Worm (Caenorhabditis elegans) whole organism, L4 larva: Measurements from ENCODE around the gene F47B8.3.

Experiments
- D1046.2 ChIP-seq: fragments of 200-800 bp; sonication (Bioruptor generic); IDR thresholded peaks from 2 replicates; pipeline ENCODE4 v1.3.6; 2022; ENCODE audit warnings: missing genetic modification characterization, missing compliant biosample characterization
- F10B5.3 ChIP-seq: sonication (generic microtip); optimal IDR thresholded peaks from 2 replicates; lab custom pipeline; 2016; ENCODE audit warnings: mild to moderate bottlenecking, missing genetic modification characterization, missing compliant biosample characterization
- F26F4.8 ChIP-seq: fragments of 200-800 bp; sonication (Bioruptor generic); conservative IDR thresholded peaks from 2 replicates; pipeline ENCODE4 v1.3.6; 2022; ENCODE audit warnings: missing genetic modification characterization, missing compliant biosample characterization
- T20F7.1 ChIP-seq: fragments of 200-800 bp; sonication (Bioruptor generic); optimal IDR thresholded peaks from 2 replicates; lab custom pipeline; 2018; ENCODE audit warnings: mild to moderate bottlenecking, missing genetic modification characterization, missing compliant biosample characterization
- T26A8.4 ChIP-seq: fragments of 200-800 bp; sonication (Bioruptor generic); IDR thresholded peaks from 2 replicates; pipeline ENCODE4 v1.3.6; 2022; ENCODE audit warnings: missing genetic modification characterization, missing compliant biosample characterization
- ZK337.2 ChIP-seq: fragments of 200-800 bp; sonication (Bioruptor generic); IDR thresholded peaks from 2 replicates; pipeline ENCODE4 v1.3.6; 2022; ENCODE audit warnings: missing genetic modification reagents, missing genetic modification characterization, missing compliant biosample characterization
- aly-2 ChIP-seq: sonication (generic microtip); optimal IDR thresholded peaks from 2 replicates; lab custom pipeline; 2018; ENCODE audit warnings: missing biosample characterization, missing genetic modification characterization
- ama-1 ChIP-seq: fragments of 150-350 bp; optimal IDR thresholded peaks from 2 replicates; lab custom pipeline; 2014; ENCODE audit warnings: inconsistent platforms, mixed read lengths
- arid-1 ChIP-seq: fragments of 200-800 bp; sonication (Bioruptor generic); conservative IDR thresholded peaks from 2 replicates; pipeline ENCODE4 v1.3.6; 2022; ENCODE audit warnings: missing genetic modification reagents, missing genetic modification characterization, missing compliant biosample characterization
- ceh-20 ChIP-seq: fragments of 200-800 bp; sonication (Bioruptor generic); IDR thresholded peaks from 2 replicates; pipeline ENCODE4 v1.3.6; 2022; ENCODE audit warnings: missing genetic modification reagents, missing genetic modification characterization, missing compliant biosample characterization
- ces-1 ChIP-seq: fragments of 150-350 bp; sonication (generic microtip); optimal IDR thresholded peaks from 4 replicates; lab custom pipeline; 2014; ENCODE audit warnings: missing biosample characterization, missing genetic modification reagents, missing genetic modification characterization
- ctbp-1 ChIP-seq: fragments of 200-800 bp; sonication (Bioruptor generic); IDR thresholded peaks from 2 replicates; pipeline ENCODE4 v1.3.6; 2022; ENCODE audit warnings: missing genetic modification reagents, missing genetic modification characterization, missing compliant biosample characterization
- daf-12 ChIP-seq: fragments of 150-350 bp; optimal IDR thresholded peaks from 2 replicates; lab custom pipeline; 2014; ENCODE audit warnings: missing biosample characterization, missing genetic modification reagents, missing genetic modification characterization
- daf-19 ChIP-seq: fragments of 200-800 bp; sonication (Bioruptor generic); conservative IDR thresholded peaks from 2 replicates; pipeline ENCODE4 v1.3.6; 2022; ENCODE audit warnings: missing genetic modification characterization, missing compliant biosample characterization
- daf-8 ChIP-seq: fragments of 200-800 bp; sonication (Bioruptor generic); IDR thresholded peaks from 2 replicates; pipeline ENCODE4 v1.3.6; 2022; ENCODE audit warnings: missing genetic modification characterization, missing compliant biosample characterization
- dmd-6 ChIP-seq: fragments of 200-800 bp; sonication (Bioruptor generic); IDR thresholded peaks from 2 replicates; pipeline ENCODE4 v1.3.6; 2022; ENCODE audit warnings: missing genetic modification reagents, missing genetic modification characterization, missing compliant biosample characterization
- dmd-9 ChIP-seq: fragments of 200-800 bp; sonication (Bioruptor generic); IDR thresholded peaks from 2 replicates; pipeline ENCODE4 v1.3.6; 2022; ENCODE audit warnings: missing genetic modification reagents, missing genetic modification characterization, missing compliant biosample characterization
- duxl-1 ChIP-seq: sonication (generic microtip); optimal IDR thresholded peaks from 2 replicates; lab custom pipeline; 2016; ENCODE audit warnings: mild to moderate bottlenecking, missing genetic modification characterization, moderate library complexity, missing compliant biosample characterization; ENCODE audit not compliant: poor library complexity
- dve-1 ChIP-seq: sonication (generic microtip); optimal IDR thresholded peaks from 2 replicates; lab custom pipeline; 2017; ENCODE audit warnings: antibody characterized with exemption, mild to moderate bottlenecking, missing genetic modification characterization, missing compliant biosample characterization; ENCODE audit not compliant: insufficient read depth
- egl-43 ChIP-seq: fragments of 200-800 bp; sonication (Bioruptor generic); IDR thresholded peaks from 2 replicates; pipeline ENCODE4 v1.3.6; 2022; ENCODE audit warnings: missing genetic modification reagents, missing genetic modification characterization, missing compliant biosample characterization
- gei-8 ChIP-seq: fragments of 200-800 bp; sonication (Bioruptor generic); optimal IDR thresholded peaks from 2 replicates; lab custom pipeline; 2018; ENCODE audit warnings: mild to moderate bottlenecking, missing genetic modification characterization, missing compliant biosample characterization
- hif-1 ChIP-seq, 2 experiments: sonication (generic microtip); optimal IDR thresholded peaks; 2 replicates each; lab custom pipeline; 2016 to 2017; ENCODE audit warnings: missing compliant biosample characterization in 2 of 2, missing genetic modification characterization in 2 of 2, missing genetic modification reagents in 2 of 2, missing genotype in 2 of 2, mild to moderate bottlenecking in 1 of 2
- lin-13 ChIP-seq: fragments of 150-350 bp; optimal IDR thresholded peaks from 2 replicates; lab custom pipeline; 2014; ENCODE audit warnings: missing biosample characterization, missing genetic modification reagents, missing genetic modification characterization
- lin-29 ChIP-seq: fragments of 200-800 bp; sonication (Bioruptor generic); IDR thresholded peaks from 2 replicates; pipeline ENCODE4 v1.3.6; 2022; ENCODE audit warnings: missing genetic modification reagents, missing genetic modification characterization, missing compliant biosample characterization
- lin-38 ChIP-seq: fragments of 200-800 bp; sonication (Bioruptor generic); IDR thresholded peaks from 2 replicates; pipeline ENCODE4 v1.3.6; 2022; ENCODE audit warnings: missing genetic modification reagents, missing genetic modification characterization, missing compliant biosample characterization
- nhr-102 ChIP-seq: sonication (generic microtip); optimal IDR thresholded peaks from 2 replicates; lab custom pipeline; 2016; ENCODE audit warnings: mild to moderate bottlenecking, missing genetic modification characterization, moderate library complexity, missing compliant biosample characterization
- nhr-11 ChIP-seq: fragments of 150-350 bp; optimal IDR thresholded peaks from 2 replicates; lab custom pipeline; 2014; ENCODE audit warnings: missing biosample characterization, missing genetic modification characterization
- nhr-41 ChIP-seq: fragments of 200-800 bp; sonication (Bioruptor generic); IDR thresholded peaks from 2 replicates; pipeline ENCODE4 v1.3.6; 2022; ENCODE audit warnings: missing genetic modification reagents, missing genetic modification characterization, missing compliant biosample characterization
- nhr-42 ChIP-seq: fragments of 200-800 bp; sonication (Bioruptor generic); IDR thresholded peaks from 2 replicates; pipeline ENCODE4 v1.3.6; 2022; ENCODE audit warnings: missing genetic modification characterization, missing compliant biosample characterization
- nhr-6 ChIP-seq: fragments of 150-350 bp; optimal IDR thresholded peaks from 2 replicates; lab custom pipeline; 2014; ENCODE audit warnings: missing biosample characterization, missing genetic modification characterization
- nhr-77 ChIP-seq: fragments of 150-350 bp; optimal IDR thresholded peaks from 2 replicates; lab custom pipeline; 2014; ENCODE audit warnings: missing biosample characterization, missing genetic modification characterization
- php-3 ChIP-seq: fragments of 200-800 bp; sonication (Bioruptor generic); IDR thresholded peaks from 2 replicates; pipeline ENCODE4 v1.3.6; 2022; ENCODE audit warnings: missing genetic modification reagents, missing genetic modification characterization, missing compliant biosample characterization
- rbr-2 ChIP-seq: sonication (generic microtip); optimal IDR thresholded peaks from 2 replicates; lab custom pipeline; 2016; ENCODE audit warnings: missing genotype, missing genetic modification characterization, missing compliant biosample characterization
- spr-1 ChIP-seq: sonication (generic microtip); optimal IDR thresholded peaks from 2 replicates; lab custom pipeline; 2016; ENCODE audit warnings: mild to moderate bottlenecking, missing genetic modification characterization, missing compliant biosample characterization
- tra-1 ChIP-seq: fragments of 200-800 bp; sonication (Bioruptor generic); IDR thresholded peaks from 2 replicates; pipeline ENCODE4 v1.3.6; 2022; ENCODE audit warnings: missing genetic modification reagents, missing genetic modification characterization, missing compliant biosample characterization
- unc-130 ChIP-seq: sonication (generic microtip); optimal IDR thresholded peaks from 2 replicates; lab custom pipeline; 2016; ENCODE audit warnings: missing genetic modification reagents, missing genetic modification characterization, missing compliant biosample characterization
- unc-62 ChIP-seq, 3 experiments: fragments of 150-350 bp in 1 of 3; sonication (generic microtip); optimal IDR thresholded peaks in 2 of 3; peaks in 1 of 3; 1 replicate in 1 of 3; 2 replicates in 2 of 3; lab custom pipeline; 2014 to 2017; ENCODE audit warnings: missing biosample characterization in 3 of 3, missing genetic modification characterization in 3 of 3, missing genetic modification reagents in 3 of 3, missing genotype in 1 of 3
- zfp-2 ChIP-seq: sonication (generic microtip); optimal IDR thresholded peaks from 2 replicates; lab custom pipeline; 2016; ENCODE audit warnings: mild to moderate bottlenecking, missing genetic modification characterization, missing compliant biosample characterization
- zfp-3 ChIP-seq: fragments of 200-800 bp; sonication (Bioruptor generic); conservative IDR thresholded peaks from 2 replicates; pipeline ENCODE4 v1.3.6; 2022; ENCODE audit warnings: missing genetic modification reagents, missing genetic modification characterization, missing compliant biosample characterization
- zip-11 ChIP-seq: fragments of 200-800 bp; sonication (Bioruptor generic); IDR thresholded peaks from 2 replicates; pipeline ENCODE4 v1.3.6; 2022; ENCODE audit warnings: missing genetic modification characterization, missing compliant biosample characterization
- ztf-7 ChIP-seq: fragments of 150-350 bp; optimal IDR thresholded peaks from 2 replicates; lab custom pipeline; 2014; ENCODE audit warnings: missing biosample characterization, missing genetic modification characterization

F47B8.3 gene

ce11 chrV:14347234-14347826 lies 24.5 kb upstream of the F47B8.3 start, which contains the start of gene cept-2 (continued):
- peak; percentile 70; the same call in 1 of the 2 replicates for TF ChIP-seq ZK337.2
- peak; percentile 38 for TF ChIP-seq ces-1 (GFP tag; lab: Kevin White, UChicago)
- 0 out of 2 replicates have a peak, but pooled peaks have one; percentile 23 for TF ChIP-seq D1046.2 (GFP tag; lab: Robert Waterston, UW)
- TF ChIP-seq dve-1 (tag; lab: Kevin White, UChicago), result peak; percentile 97
- no peak for TF ChIP-seq F26F4.8 (GFP tag; lab: Robert Waterston, UW)
- no peak for TF ChIP-seq ama-1
- TF ChIP-seq ztf-7 (tag; lab: Kevin White, UChicago), result no peak
- no peak for TF ChIP-seq aly-2
- peak; percentile 100 for TF ChIP-seq nhr-6
- peak; percentile 95 for TF ChIP-seq nhr-11 (tag; lab: Kevin White, UChicago)
- TF ChIP-seq daf-19 (GFP tag; lab: Robert Waterston, UW), result peak; percentile 71; the same call in 1 of the 2 replicates
- TF ChIP-seq dmd-6, result peak; percentile 73
- peak; percentile 95 for TF ChIP-seq nhr-77 (tag; lab: Kevin White, UChicago)
- peak; percentile 89 for TF ChIP-seq lin-13
- TF ChIP-seq egl-43 (GFP tag; lab: Robert Waterston, UW), result peak; percentile 62; the same call in 1 of the 2 replicates
- TF ChIP-seq dmd-9 (GFP tag; lab: Robert Waterston, UW), result peak; percentile 81
- TF ChIP-seq gei-8, result no peak
- TF ChIP-seq T26A8.4 (GFP tag; lab: Robert Waterston, UW), result peak; percentile 82
- peak; percentile 53; the same call in 1 of the 2 replicates for TF ChIP-seq php-3 (GFP tag; lab: Robert Waterston, UW)
- peak; percentile 88 for TF ChIP-seq ceh-20 (GFP tag; lab: Robert Waterston, UW)
- TF ChIP-seq zip-11 (GFP tag; lab: Robert Waterston, UW), result no peak
- peak; percentile 99 for TF ChIP-seq lin-38 (GFP tag; lab: Robert Waterston, UW)
- no peak for TF ChIP-seq nhr-102 (tag; lab: Kevin White, UChicago)
- TF ChIP-seq spr-1 (tag; lab: Kevin White, UChicago), result peak; percentile 76
- TF ChIP-seq arid-1 (GFP tag; lab: Robert Waterston, UW), result no peak
- peak in 1 of 2 experiments; percentile 85 for TF ChIP-seq hif-1 (tag; optimal IDR thresholded peaks at IDR 0.05; lab: Kevin White, UChicago)
- TF ChIP-seq T20F7.1 (GFP tag; lab: Kevin White, UChicago), result peak; percentile 86
- TF ChIP-seq rbr-2, result peak; percentile 94
- peak; percentile 92 for TF ChIP-seq duxl-1 (tag; lab: Kevin White, UChicago)
- peak; percentile 80 for TF ChIP-seq unc-130 (GFP tag; lab: Kevin White, UChicago)
- TF ChIP-seq lin-29 (GFP tag; lab: Robert Waterston, UW), result 0 out of 2 replicates have a peak, but pooled peaks have one; percentile 18
- 0 out of 2 replicates have a peak, but pooled peaks have one; percentile 48 for TF ChIP-seq zfp-3 (GFP tag; lab: Robert Waterston, UW)
- peak; percentile 70 for TF ChIP-seq zfp-2 (tag; lab: Kevin White, UChicago)
- no peak for TF ChIP-seq daf-8 (GFP tag; lab: Robert Waterston, UW)
- TF ChIP-seq ctbp-1 (GFP tag; lab: Robert Waterston, UW), result peak; percentile 77
- TF ChIP-seq nhr-42, result peak; percentile 85
- peak; percentile 48; the same call in 1 of the 2 replicates for TF ChIP-seq tra-1 (GFP tag; lab: Robert Waterston, UW)
- TF ChIP-seq F10B5.3 (tag; lab: Kevin White, UChicago), result no peak
- TF ChIP-seq nhr-41, result no peak

ce11 chrV:14341672-14342071 lies 18.9 kb upstream of the F47B8.3 start, which contains the start of gene F47B8.10:
Gene F47B8.10, plus strand, starts transcription at chrV:14341972.
- TF ChIP-seq unc-62 (GFP tag; optimal IDR thresholded peaks at IDR 0.05 in 1 of 2; lab: Kevin White, UChicago) (peak in 1 of 2 experiments; percentile 79), unc-62 (tag; optimal IDR thresholded peaks at IDR 0.05; lab: Kevin White, UChicago) (no peak), daf-12 (tag; lab: Kevin White, UChicago) (no peak)
